Fruit fly (Drosophila melanogaster): Measurements from ENCODE around the gene klg.

klg gene

DNA sequence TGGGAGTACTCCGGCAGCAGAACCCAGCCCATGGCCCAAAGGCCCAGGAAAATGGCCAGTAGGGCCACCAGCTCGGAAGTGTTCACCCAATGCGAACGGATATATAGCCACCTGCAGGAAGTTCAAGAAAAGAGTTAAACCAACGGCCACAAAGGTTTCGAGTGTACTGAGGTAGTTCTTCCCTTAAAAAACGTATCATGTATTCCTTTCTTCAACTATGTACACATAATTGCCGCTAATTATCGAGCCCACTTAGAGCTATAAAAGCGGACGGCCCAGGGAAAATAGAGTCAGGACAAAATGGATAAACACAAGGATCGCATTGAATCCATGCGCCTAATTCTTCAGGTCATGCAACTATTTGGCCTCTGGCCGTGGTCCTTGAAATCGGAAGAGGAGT, 87.9 kb downstream of the klg start, which contains the start of gene Or94a:
Gene Or94a, plus strand, starts transcription at position 301 of the 400 bp plus-strand sequence.
- no peak for TF ChIP-seq CG12768 (GFP tag; optimal IDR thresholded peaks at IDR 0.05)
- no peak for TF ChIP-seq Mnt (GFP tag; optimal IDR thresholded peaks at IDR 0.05)
- TF ChIP-seq bab1 (GFP tag; optimal IDR thresholded peaks at IDR 0.05), result no peak
- TF ChIP-seq CG11617 (GFP tag; optimal IDR thresholded peaks at IDR 0.05), result no peak
- TF ChIP-seq CG7101 (tag; optimal IDR thresholded peaks at IDR 0.05), result no peak
- TF ChIP-seq ovo (GFP tag; optimal IDR thresholded peaks at IDR 0.05), result no peak
- TF ChIP-seq pad (GFP tag; optimal IDR thresholded peaks at IDR 0.05), result no peak

DNA sequence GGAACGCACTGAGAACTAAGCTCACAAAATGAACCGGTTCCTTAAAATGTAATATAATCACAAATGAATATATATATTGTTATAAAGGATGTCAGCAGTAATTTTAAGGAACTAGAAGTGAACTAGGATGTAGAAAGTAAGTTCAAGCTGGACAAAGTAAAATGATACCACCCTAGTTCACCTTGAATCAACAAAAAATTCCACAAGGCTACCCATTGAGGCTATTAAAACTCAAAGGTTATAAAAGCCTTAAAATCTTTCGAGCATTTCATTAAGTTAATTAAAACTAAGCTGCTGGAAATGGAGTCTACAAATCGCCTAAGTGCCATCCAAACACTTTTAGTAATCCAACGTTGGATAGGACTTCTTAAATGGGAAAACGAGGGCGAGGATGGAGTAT, 89.9 kb downstream of the klg start, which contains the start of gene Or94b:
Gene Or94b, plus strand, starts transcription at position 301 of the 400 bp plus-strand sequence.
- TF ChIP-seq pad (GFP tag; optimal IDR thresholded peaks at IDR 0.05), result no peak
- no peak for TF ChIP-seq CG7045 (GFP tag; optimal IDR thresholded peaks at IDR 0.05)
- TF ChIP-seq CG1620 (GFP tag; optimal IDR thresholded peaks at IDR 0.05), result no peak
- TF ChIP-seq kay (GFP tag; ENCODE audit: borderline replicate concordance), result no peak
- no peak for TF ChIP-seq Mnt (GFP tag; optimal IDR thresholded peaks at IDR 0.05)

DNA sequence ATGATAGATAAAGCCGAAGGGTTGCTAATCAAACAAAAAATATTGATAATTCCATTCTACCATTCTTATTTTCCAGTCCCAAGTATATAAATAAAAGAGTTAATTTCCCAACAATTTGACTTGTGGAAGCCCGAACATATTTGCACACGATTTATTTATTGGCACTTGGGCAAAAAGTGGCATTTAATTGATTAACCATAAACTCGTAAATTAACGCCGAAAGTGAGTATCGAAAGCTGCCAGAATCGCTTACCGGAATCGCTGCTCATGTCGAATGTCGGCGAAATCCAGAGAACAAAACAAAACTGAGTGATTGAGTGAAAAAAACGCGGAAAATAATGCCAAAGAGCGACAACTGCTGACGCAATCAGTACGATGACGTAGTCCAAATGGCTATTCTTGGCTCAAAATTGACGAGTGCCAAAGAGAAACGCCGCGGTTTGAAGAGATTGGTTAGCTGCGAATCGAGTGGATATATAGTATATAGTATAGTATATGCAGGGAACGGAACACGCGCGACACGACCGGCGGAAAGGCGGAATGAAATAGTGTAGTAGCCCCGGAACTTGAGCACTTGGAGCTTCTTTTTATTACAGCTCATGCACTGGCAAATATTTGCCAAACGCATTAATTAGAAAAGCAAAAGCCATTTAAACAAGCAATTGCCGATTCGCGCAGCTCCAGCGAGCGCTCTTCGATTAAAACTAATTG, 99.0 kb downstream of the klg start, which contains the start of gene Nha2:
Gene Nha2, minus strand, starts transcription at position 617 of the 711 bp plus-strand sequence.
- peak; percentile 51 for TF ChIP-seq kay (GFP tag; ENCODE audit: borderline replicate concordance)
- TF ChIP-seq CG12768 (GFP tag; optimal IDR thresholded peaks at IDR 0.05), result no peak

DNA sequence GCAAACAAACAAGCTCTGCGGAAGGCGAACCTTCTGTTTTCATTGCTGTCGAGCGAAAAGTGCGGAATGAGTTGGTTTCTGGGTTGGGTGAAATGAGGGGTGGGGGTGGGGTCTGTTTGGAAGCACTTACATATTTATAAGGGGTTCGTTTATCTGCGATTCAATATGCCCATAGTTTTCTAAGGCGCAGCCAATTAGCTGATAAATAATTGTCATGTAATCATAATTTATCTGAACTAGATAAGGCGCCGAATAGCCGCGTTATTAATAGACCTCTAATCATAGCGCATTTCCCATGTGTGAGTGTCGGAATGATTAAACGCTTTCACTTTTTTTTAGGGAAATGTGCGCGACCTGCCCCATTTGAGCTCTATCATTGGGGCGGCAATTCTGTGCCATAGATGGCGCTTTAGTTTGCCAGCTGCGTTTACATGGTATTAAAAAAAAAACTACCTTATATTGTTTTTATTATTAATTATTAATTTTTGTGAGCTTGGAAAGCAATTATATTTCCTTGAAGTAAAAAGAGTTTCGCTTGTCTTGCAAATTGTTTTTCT, 99.6 kb downstream of the klg start:
- no peak for TF ChIP-seq cnc (optimal IDR thresholded peaks at IDR 0.05)
- no peak for TF ChIP-seq ovo (GFP tag; optimal IDR thresholded peaks at IDR 0.05)
- TF ChIP-seq Mnt (GFP tag; optimal IDR thresholded peaks at IDR 0.05), result no peak
- TF ChIP-seq bab1 (GFP tag; optimal IDR thresholded peaks at IDR 0.05), result no peak
- TF ChIP-seq CG7101 (tag; optimal IDR thresholded peaks at IDR 0.05), result no peak
- TF ChIP-seq CG1620 (GFP tag; optimal IDR thresholded peaks at IDR 0.05), result no peak
- no peak for TF ChIP-seq kay (GFP tag; ENCODE audit: borderline replicate concordance)
- no peak for TF ChIP-seq CG14711 (tag; optimal IDR thresholded peaks at IDR 0.05)
- TF ChIP-seq CG7045 (GFP tag; optimal IDR thresholded peaks at IDR 0.05), result no peak
- TF ChIP-seq CG11617 (GFP tag; optimal IDR thresholded peaks at IDR 0.05), result no peak
- no peak for TF ChIP-seq CG12768 (GFP tag; optimal IDR thresholded peaks at IDR 0.05)
- no peak for TF ChIP-seq Hr96 (GFP tag; optimal IDR thresholded peaks at IDR 0.05)
- no peak for TF ChIP-seq CG33017 (tag; optimal IDR thresholded peaks at IDR 0.05)
- no peak for TF ChIP-seq tj (GFP tag; optimal IDR thresholded peaks at IDR 0.05)
- TF ChIP-seq Crg-1 (GFP tag; optimal IDR thresholded peaks at IDR 0.05), result no peak
- TF ChIP-seq pad (GFP tag; optimal IDR thresholded peaks at IDR 0.05), result no peak

DNA sequence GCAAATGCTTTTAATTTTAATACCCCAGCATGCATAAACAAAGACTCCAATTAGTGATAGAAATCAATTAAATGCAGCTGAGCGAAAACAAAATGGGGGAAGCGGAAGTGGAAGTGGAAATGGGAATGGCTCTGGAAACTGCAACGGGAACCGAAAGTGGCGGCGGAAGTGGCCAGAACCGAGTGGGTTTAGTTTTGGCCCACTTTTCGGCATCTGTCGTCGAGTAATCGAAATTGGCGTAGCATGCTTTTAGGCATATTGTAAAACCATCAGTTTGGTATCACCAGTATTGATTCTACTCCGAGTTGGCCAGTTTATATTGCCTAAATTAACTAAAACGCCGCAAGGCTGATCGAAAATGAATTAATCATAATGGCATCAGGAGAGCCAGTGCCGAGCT, 105.1 kb downstream of the klg start:
- no peak for TF ChIP-seq pad (GFP tag; optimal IDR thresholded peaks at IDR 0.05)
- TF ChIP-seq Hr96 (GFP tag; optimal IDR thresholded peaks at IDR 0.05), result no peak
- TF ChIP-seq CG7045 (GFP tag; optimal IDR thresholded peaks at IDR 0.05), result no peak
- no peak for TF ChIP-seq CG33017 (tag; optimal IDR thresholded peaks at IDR 0.05)
- no peak for TF ChIP-seq Clk (GFP tag; optimal IDR thresholded peaks at IDR 0.05)
- TF ChIP-seq CG1620 (GFP tag; optimal IDR thresholded peaks at IDR 0.05), result no peak
- TF ChIP-seq bab1 (GFP tag; optimal IDR thresholded peaks at IDR 0.05), result peak; percentile 60
- TF ChIP-seq kay (GFP tag; ENCODE audit: borderline replicate concordance), result no peak

DNA sequence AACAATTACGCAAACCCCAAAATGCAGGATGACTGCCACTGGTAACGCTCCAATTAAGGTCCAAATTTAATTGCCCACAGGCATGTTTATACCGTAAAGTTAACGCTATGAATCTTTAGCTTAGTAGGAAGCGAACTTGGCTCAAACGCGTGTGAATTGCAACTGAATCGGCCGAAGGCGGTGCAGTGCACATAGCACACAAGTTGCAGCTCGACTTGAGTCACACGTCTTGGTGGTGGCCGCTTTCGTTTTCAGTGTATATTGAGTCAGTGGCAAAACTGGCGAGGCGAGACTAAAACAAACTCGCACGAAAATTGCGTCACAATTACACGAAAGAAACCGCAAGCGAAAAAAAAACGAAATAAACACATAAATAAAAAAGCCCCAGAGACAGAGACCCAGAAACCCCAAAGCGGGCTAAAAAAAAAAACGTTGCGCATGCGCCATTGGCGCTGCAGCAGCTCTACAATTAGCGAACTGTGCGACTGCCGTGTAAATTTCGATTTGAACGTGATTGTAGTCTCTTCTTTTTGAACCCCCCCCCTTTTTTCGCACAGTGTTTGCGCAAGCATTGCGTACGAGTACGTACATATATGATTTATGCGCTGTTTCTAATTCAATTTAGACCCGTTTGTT, 110.5 kb downstream of the klg start:
- TF ChIP-seq CG1620 (GFP tag; optimal IDR thresholded peaks at IDR 0.05) (no peak), Clk (GFP tag; optimal IDR thresholded peaks at IDR 0.05) (no peak), ovo (GFP tag; optimal IDR thresholded peaks at IDR 0.05) (no peak), CG14711 (tag; optimal IDR thresholded peaks at IDR 0.05) (no peak), pad (GFP tag; optimal IDR thresholded peaks at IDR 0.05) (no peak), tj (GFP tag; optimal IDR thresholded peaks at IDR 0.05) (no peak)

DNA sequence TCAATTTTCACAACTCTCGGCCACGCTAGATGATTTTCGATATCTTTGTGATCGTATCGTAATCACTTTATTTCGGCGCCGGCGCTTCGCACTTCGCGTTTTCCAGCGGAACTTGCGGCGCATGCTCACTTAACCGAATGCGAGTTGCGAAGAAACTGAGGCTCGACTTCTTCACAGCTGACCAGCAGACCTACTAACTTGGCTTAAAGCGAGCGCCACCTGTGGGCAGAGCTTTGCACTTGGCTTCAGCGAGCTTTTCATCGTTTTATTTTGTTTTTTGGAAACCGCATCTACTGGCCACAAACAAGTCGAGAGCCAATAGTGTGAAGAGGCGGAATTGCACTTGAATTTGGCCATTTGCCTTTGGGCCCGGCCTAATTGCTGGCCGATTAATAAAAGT, 111.3 kb downstream of the klg start, which contains the start of gene CG34375:
Gene CG34375, minus strand, starts transcription at position 157 of the 400 bp plus-strand sequence.
- no peak for TF ChIP-seq kay (GFP tag; ENCODE audit: borderline replicate concordance)
- TF ChIP-seq CG5204 (GFP tag; optimal IDR thresholded peaks at IDR 0.05), result no peak
- TF ChIP-seq tj (GFP tag; optimal IDR thresholded peaks at IDR 0.05), result no peak
- TF ChIP-seq CG1620 (GFP tag; optimal IDR thresholded peaks at IDR 0.05), result no peak
- TF ChIP-seq CG7101 (tag; optimal IDR thresholded peaks at IDR 0.05), result no peak
- no peak for TF ChIP-seq bab1 (GFP tag; optimal IDR thresholded peaks at IDR 0.05)
- no peak for TF ChIP-seq Mnt (GFP tag; optimal IDR thresholded peaks at IDR 0.05)
- no peak for TF ChIP-seq cnc (optimal IDR thresholded peaks at IDR 0.05)
- no peak for TF ChIP-seq Hr96 (GFP tag; optimal IDR thresholded peaks at IDR 0.05)
- no peak for TF ChIP-seq cic (GFP tag; optimal IDR thresholded peaks at IDR 0.05)
- no peak for TF ChIP-seq pad (GFP tag; optimal IDR thresholded peaks at IDR 0.05)
- TF ChIP-seq Crg-1 (GFP tag; optimal IDR thresholded peaks at IDR 0.05), result no peak
- TF ChIP-seq CG12768 (GFP tag; optimal IDR thresholded peaks at IDR 0.05), result no peak
- no peak for TF ChIP-seq ovo (GFP tag; optimal IDR thresholded peaks at IDR 0.05)
- TF ChIP-seq CG11617 (GFP tag; optimal IDR thresholded peaks at IDR 0.05), result no peak
- TF ChIP-seq Clk (GFP tag; optimal IDR thresholded peaks at IDR 0.05), result no peak
- no peak for TF ChIP-seq CG7045 (GFP tag; optimal IDR thresholded peaks at IDR 0.05)
- no peak for TF ChIP-seq toe (GFP tag; optimal IDR thresholded peaks at IDR 0.05)
- no peak for TF ChIP-seq CG14711 (tag; optimal IDR thresholded peaks at IDR 0.05)
- TF ChIP-seq CG33017 (tag; optimal IDR thresholded peaks at IDR 0.05), result no peak
